Comparison of ENCODE assay signal across 1 fruit fly cellular context in genomic region chr3L:8823730-8824374, dm6.
A peak's percentile ranks its signal among the peaks of the same experiment; 100 is the strongest.
TF ChIP-seq lines count a peak whose summit lies in the region.

No protein-coding gene starts in this region.

TF ChIP-seq in whole organism, embryonic, 481 proteins besides CTCF, POLR2A, EP300 and RAD21 (continued from another document and continues in another):
- TF ChIP-seq otp (GFP tag; IDR thresholded peaks at IDR 0.05; lab: Robert Waterston, UW) (peak; percentile 49; the same call in 1 of the 3 replicates), sima (GFP tag; optimal IDR thresholded peaks at IDR 0.05; lab: Kevin White, UChicago) (no peak), CG15696 (tag; optimal IDR thresholded peaks at IDR 0.05; lab: Kevin White, UChicago) (no peak), tio (GFP tag; optimal IDR thresholded peaks at IDR 0.05; lab: Kevin White, UChicago) (peak; percentile 24), Myb (GFP tag; optimal IDR thresholded peaks at IDR 0.05; lab: Kevin White, UChicago) (no peak), CG10209 (GFP tag; optimal IDR thresholded peaks at IDR 0.05; lab: Kevin White, UChicago) (peak; percentile 56), lilli (GFP tag; optimal IDR thresholded peaks at IDR 0.05; lab: Kevin White, UChicago) (peak; percentile 29), run (tag; optimal IDR thresholded peaks at IDR 0.05; lab: Kevin White, UChicago) (no peak), CG9797 (GFP tag; optimal IDR thresholded peaks at IDR 0.05; lab: Kevin White, UChicago) (no peak), Doc3 (GFP tag; IDR thresholded peaks at IDR 0.05; lab: Robert Waterston, UW; ENCODE audit: partially characterized antibody) (no peak), Aef1 (GFP tag; IDR thresholded peaks at IDR 0.05; lab: Robert Waterston, UW) (0 out of 3 replicates have a peak, but pooled peaks have one; percentile 13), kay (GFP tag; optimal IDR thresholded peaks at IDR 0.05; lab: Kevin White, UChicago) (no peak), CG7745 (tag; optimal IDR thresholded peaks at IDR 0.05; lab: Kevin White, UChicago) (no peak), maf-S (GFP tag; optimal IDR thresholded peaks at IDR 0.05; lab: Kevin White, UChicago) (no peak), danr (GFP tag; IDR thresholded peaks at IDR 0.05; lab: Robert Waterston, UW) (no peak), CG7271 (tag; optimal IDR thresholded peaks at IDR 0.05; lab: Kevin White, UChicago) (no peak), Trl (optimal IDR thresholded peaks at IDR 0.05; lab: Kevin White, UChicago) (no peak), Trl (GFP tag; optimal IDR thresholded peaks at IDR 0.05; lab: Kevin White, UChicago) (no peak), Opbp (GFP tag; IDR thresholded peaks at IDR 0.05; lab: Robert Waterston, UW; ENCODE audit: partially characterized antibody) (no peak), CG2120 (GFP tag; optimal IDR thresholded peaks at IDR 0.05; lab: Kevin White, UChicago) (peak; percentile 35), Fer2 (tag; optimal IDR thresholded peaks at IDR 0.05; lab: Kevin White, UChicago) (no peak), CG7556 (GFP tag; optimal IDR thresholded peaks at IDR 0.05; lab: Kevin White, UChicago) (peak; percentile 45), H15 (GFP tag; IDR thresholded peaks at IDR 0.05; lab: Robert Waterston, UW) (peak; percentile 35; the same call in 1 of the 3 replicates), E2f2 (GFP tag; IDR thresholded peaks at IDR 0.05; lab: Robert Waterston, UW) (no peak), bowl (GFP tag; IDR thresholded peaks at IDR 0.05; lab: Robert Waterston, UW) (no peak), jumu (GFP tag; optimal IDR thresholded peaks at IDR 0.05; lab: Kevin White, UChicago) (peak; percentile 7), CG9215 (GFP tag; IDR thresholded peaks at IDR 0.05; lab: Robert Waterston, UW) (0 out of 2 replicates have a peak, but pooled peaks have one; percentile 31), Optix (GFP tag; IDR thresholded peaks at IDR 0.05; lab: Robert Waterston, UW) (no peak), gfzf (GFP tag; optimal IDR thresholded peaks at IDR 0.05; lab: Kevin White, UChicago) (no peak), CG16863 (GFP tag; optimal IDR thresholded peaks at IDR 0.05; lab: Kevin White, UChicago) (no peak), knrl (GFP tag; IDR thresholded peaks at IDR 0.05; lab: Robert Waterston, UW; ENCODE audit: partially characterized antibody) (0 out of 3 replicates have a peak, but pooled peaks have one; percentile 15), YL-1 (GFP tag; optimal IDR thresholded peaks at IDR 0.05; lab: Kevin White, UChicago) (no peak), CG4707 (GFP tag; optimal IDR thresholded peaks at IDR 0.05; lab: Kevin White, UChicago) (peak; percentile 8), CG14710 (tag; optimal IDR thresholded peaks at IDR 0.05; lab: Kevin White, UChicago) (peak; percentile 52), kah (GFP tag; optimal IDR thresholded peaks at IDR 0.05; lab: Kevin White, UChicago) (no peak), yki (optimal IDR thresholded peaks at IDR 0.05; lab: Kevin White, UChicago) (no peak), CG18011 (GFP tag; optimal IDR thresholded peaks at IDR 0.05; lab: Kevin White, UChicago) (no peak), Eip74EF (GFP tag; optimal IDR thresholded peaks at IDR 0.05; lab: Kevin White, UChicago) (no peak), Ets97D (GFP tag; optimal IDR thresholded peaks at IDR 0.05; lab: Kevin White, UChicago) (no peak), Mrtf (GFP tag; IDR thresholded peaks at IDR 0.05; lab: Robert Waterston, UW) (peak; percentile 4; the same call in 1 of the 3 replicates), NC2β (GFP tag; optimal IDR thresholded peaks at IDR 0.05; lab: Kevin White, UChicago) (peak; percentile 13), CG12769 (tag; optimal IDR thresholded peaks at IDR 0.05; lab: Kevin White, UChicago) (no peak), CG30403 (GFP tag; optimal IDR thresholded peaks at IDR 0.05; lab: Kevin White, UChicago) (peak; percentile 31), CG11093 (GFP tag; IDR thresholded peaks at IDR 0.05; lab: Robert Waterston, UW) (peak; percentile 64; the same call in 2 of the 3 replicates), Hsf (GFP tag; optimal IDR thresholded peaks at IDR 0.05; lab: Kevin White, UChicago) (peak; percentile 41), CG18476 (GFP tag; optimal IDR thresholded peaks at IDR 0.05; lab: Kevin White, UChicago) (peak; percentile 0), CG12942 (GFP tag; optimal IDR thresholded peaks at IDR 0.05; lab: Kevin White, UChicago) (no peak), ind (GFP tag; optimal IDR thresholded peaks at IDR 0.05; lab: Kevin White, UChicago) (peak; percentile 33), Camta (GFP tag; optimal IDR thresholded peaks at IDR 0.05; lab: Kevin White, UChicago) (no peak), CG14860 (GFP tag; IDR thresholded peaks at IDR 0.05; lab: Robert Waterston, UW; ENCODE audit: partially characterized antibody) (no peak), NK7.1 (GFP tag; optimal IDR thresholded peaks at IDR 0.05; lab: Kevin White, UChicago) (no peak), CG12104 (GFP tag; optimal IDR thresholded peaks at IDR 0.05; lab: Kevin White, UChicago) (no peak), CG12236 (GFP tag; optimal IDR thresholded peaks at IDR 0.05; lab: Kevin White, UChicago) (no peak), kni (GFP tag; optimal IDR thresholded peaks at IDR 0.05; lab: Kevin White, UChicago) (no peak), CG13287 (GFP tag; IDR thresholded peaks at IDR 0.05; lab: Robert Waterston, UW; ENCODE audit: partially characterized antibody) (no peak), CG2199 (GFP tag; IDR thresholded peaks at IDR 0.05; lab: Robert Waterston, UW) (no peak), HLHmδ (GFP tag; optimal IDR thresholded peaks at IDR 0.05; lab: Kevin White, UChicago) (no peak), lab (GFP tag; optimal IDR thresholded peaks at IDR 0.05; lab: Kevin White, UChicago) (peak; percentile 55), caup (GFP tag; optimal IDR thresholded peaks at IDR 0.05; lab: Kevin White, UChicago; ENCODE audit: severe bottlenecking) (peak; percentile 26), CG15479 (GFP tag; optimal IDR thresholded peaks at IDR 0.05; lab: Kevin White, UChicago) (no peak), klu (GFP tag; IDR thresholded peaks at IDR 0.05; lab: Robert Waterston, UW) (no peak), CG12391 (tag; optimal IDR thresholded peaks at IDR 0.05; lab: Kevin White, UChicago) (peak; percentile 57), Rx (GFP tag; IDR thresholded peaks at IDR 0.05; lab: Robert Waterston, UW) (no peak), CG12744 (GFP tag; optimal IDR thresholded peaks at IDR 0.05; lab: Kevin White, UChicago) (no peak), CG6175 (GFP tag; IDR thresholded peaks at IDR 0.05; lab: Robert Waterston, UW) (no peak), cad (GFP tag; optimal IDR thresholded peaks at IDR 0.05; lab: Kevin White, UChicago) (no peak), CG1529 (GFP tag; optimal IDR thresholded peaks at IDR 0.05; lab: Kevin White, UChicago) (peak; percentile 33), CG8924 (tag; optimal IDR thresholded peaks at IDR 0.05; lab: Kevin White, UChicago) (peak; percentile 43), CG7963 (GFP tag; IDR thresholded peaks at IDR 0.05; lab: Robert Waterston, UW; ENCODE audit: partially characterized antibody) (no peak), Abd-B (GFP tag; optimal IDR thresholded peaks at IDR 0.05; lab: Kevin White, UChicago) (no peak), az2 (GFP tag; optimal IDR thresholded peaks at IDR 0.05; lab: Kevin White, UChicago) (peak; percentile 32), org-1 (GFP tag; optimal IDR thresholded peaks at IDR 0.05; lab: Kevin White, UChicago) (no peak), BEAF-32 (GFP tag; optimal IDR thresholded peaks at IDR 0.05; lab: Kevin White, UChicago) (no peak), CG4730 (GFP tag; IDR thresholded peaks at IDR 0.05; lab: Robert Waterston, UW) (0 out of 2 replicates have a peak, but pooled peaks have one; percentile 20), CG14050 (GFP tag; IDR thresholded peaks at IDR 0.05; lab: Robert Waterston, UW) (no peak), Poxn (GFP tag; IDR thresholded peaks at IDR 0.05; lab: Robert Waterston, UW) (no peak), CG1024 (GFP tag; IDR thresholded peaks at IDR 0.05; lab: Robert Waterston, UW) (0 out of 2 replicates have a peak, but pooled peaks have one; percentile 18), CG3163 (GFP tag; optimal IDR thresholded peaks at IDR 0.05; lab: Kevin White, UChicago) (no peak), gsb (GFP tag; IDR thresholded peaks at IDR 0.05; lab: Robert Waterston, UW) (no peak), CG11504 (tag; optimal IDR thresholded peaks at IDR 0.05; lab: Kevin White, UChicago) (peak; percentile 68), lmd (GFP tag; IDR thresholded peaks at IDR 0.05; lab: Robert Waterston, UW) (peak; percentile 26; the same call in 1 of the 2 replicates), Hr78 (GFP tag; optimal IDR thresholded peaks at IDR 0.05; lab: Kevin White, UChicago) (no peak), sim (GFP tag; IDR thresholded peaks at IDR 0.05; lab: Robert Waterston, UW) (peak; percentile 47; the same call in 1 of the 2 replicates), CG5245 (GFP tag; optimal IDR thresholded peaks at IDR 0.05; lab: Kevin White, UChicago) (peak; percentile 20), CG34224 (GFP tag; IDR thresholded peaks at IDR 0.05; lab: Robert Waterston, UW; ENCODE audit: partially characterized antibody) (no peak), NC2α (GFP tag; optimal IDR thresholded peaks at IDR 0.05; lab: Kevin White, UChicago) (no peak), cg (GFP tag; optimal IDR thresholded peaks at IDR 0.05; lab: Kevin White, UChicago) (no peak), Sry-β (GFP tag; optimal IDR thresholded peaks at IDR 0.05; lab: Kevin White, UChicago) (no peak), sens (GFP tag; lab: Kevin White, UChicago) (peak; percentile 87), Sin3A (optimal IDR thresholded peaks at IDR 0.05; lab: Kevin White, UChicago) (no peak), CG5953 (GFP tag; IDR thresholded peaks at IDR 0.05; lab: Robert Waterston, UW) (0 out of 2 replicates have a peak, but pooled peaks have one; percentile 17), ro (GFP tag; IDR thresholded peaks at IDR 0.05; lab: Robert Waterston, UW) (peak; percentile 35; the same call in 1 of the 2 replicates), CG2875 (GFP tag; optimal IDR thresholded peaks at IDR 0.05; lab: Kevin White, UChicago) (no peak), CG7786 (GFP tag; optimal IDR thresholded peaks at IDR 0.05; lab: Kevin White, UChicago) (peak; percentile 45), gce (GFP tag; IDR thresholded peaks at IDR 0.05; lab: Robert Waterston, UW) (peak; percentile 57; the same call in 1 of the 3 replicates), Ada2b (GFP tag; IDR thresholded peaks at IDR 0.05; lab: Robert Waterston, UW) (peak; percentile 53; the same call in 1 of the 2 replicates), CG11560 (tag; IDR thresholded peaks at IDR 0.05; lab: Robert Waterston, UW) (no peak), CG15011 (GFP tag; optimal IDR thresholded peaks at IDR 0.05; lab: Kevin White, UChicago) (no peak), CG10321 (GFP tag; IDR thresholded peaks at IDR 0.05; lab: Robert Waterston, UW) (no peak), CG10431 (GFP tag; optimal IDR thresholded peaks at IDR 0.05; lab: Kevin White, UChicago) (no peak), CG4854 (GFP tag; optimal IDR thresholded peaks at IDR 0.05; lab: Kevin White, UChicago) (no peak), ssp (GFP tag; IDR thresholded peaks at IDR 0.05; lab: Robert Waterston, UW) (peak; percentile 26; the same call in 1 of the 2 replicates), dati (GFP tag; IDR thresholded peaks at IDR 0.05; lab: Robert Waterston, UW) (no peak), CG17359 (tag; optimal IDR thresholded peaks at IDR 0.05; lab: Kevin White, UChicago) (peak; percentile 54), crp (GFP tag; optimal IDR thresholded peaks at IDR 0.05; lab: Kevin White, UChicago) (no peak), ab (GFP tag; optimal IDR thresholded peaks at IDR 0.05; lab: Kevin White, UChicago) (no peak), so (GFP tag; IDR thresholded peaks at IDR 0.05; lab: Robert Waterston, UW) (peak; percentile 23; the same call in 1 of the 3 replicates), ERR (GFP tag; optimal IDR thresholded peaks at IDR 0.05; lab: Kevin White, UChicago) (peak; percentile 9), CG18262 (tag; optimal IDR thresholded peaks at IDR 0.05; lab: Kevin White, UChicago) (peak; percentile 65), CG17829 (tag; optimal IDR thresholded peaks at IDR 0.05; lab: Kevin White, UChicago) (peak; percentile 48), PHDP (tag; optimal IDR thresholded peaks at IDR 0.05; lab: Kevin White, UChicago) (peak; percentile 51), nmo (GFP tag; optimal IDR thresholded peaks at IDR 0.05; lab: Kevin White, UChicago) (peak; percentile 47), sisA (GFP tag; IDR thresholded peaks at IDR 0.05; lab: Robert Waterston, UW) (peak; percentile 75), CG9609 (GFP tag; optimal IDR thresholded peaks at IDR 0.05; lab: Kevin White, UChicago) (no peak), rib (GFP tag; IDR thresholded peaks at IDR 0.05; lab: Robert Waterston, UW) (no peak), Ptx1 (GFP tag; IDR thresholded peaks at IDR 0.05; lab: Robert Waterston, UW) (peak; percentile 55; the same call in 1 of the 2 replicates), CG8388 (GFP tag; optimal IDR thresholded peaks at IDR 0.05; lab: Kevin White, UChicago) (peak; percentile 42), CG1832 (GFP tag; optimal IDR thresholded peaks at IDR 0.05; lab: Kevin White, UChicago) (no peak), wdn (GFP tag; IDR thresholded peaks at IDR 0.05; lab: Robert Waterston, UW) (no peak), Xbp1 (GFP tag; optimal IDR thresholded peaks at IDR 0.05; lab: Kevin White, UChicago) (peak; percentile 53), sens-2 (GFP tag; IDR thresholded peaks at IDR 0.05; lab: Robert Waterston, UW) (no peak), ara (GFP tag; IDR thresholded peaks at IDR 0.05; lab: Robert Waterston, UW) (peak; percentile 50), CG2129 (GFP tag; IDR thresholded peaks at IDR 0.05; lab: Robert Waterston, UW; ENCODE audit: partially characterized antibody) (no peak), CG10543 (GFP tag; optimal IDR thresholded peaks at IDR 0.05; lab: Kevin White, UChicago) (no peak), CG17361 (GFP tag; IDR thresholded peaks at IDR 0.05; lab: Robert Waterston, UW) (peak; percentile 68; the same call in 2 of the 3 replicates), Stat92E (GFP tag; optimal IDR thresholded peaks at IDR 0.05; lab: Kevin White, UChicago) (no peak), D19A (tag; optimal IDR thresholded peaks at IDR 0.05; lab: Kevin White, UChicago) (no peak), aop (GFP tag; IDR thresholded peaks at IDR 0.05; lab: Robert Waterston, UW) (0 out of 2 replicates have a peak, but pooled peaks have one; percentile 10), her (GFP tag; optimal IDR thresholded peaks at IDR 0.05; lab: Kevin White, UChicago) (no peak), CG17912 (GFP tag; optimal IDR thresholded peaks at IDR 0.05; lab: Kevin White, UChicago) (no peak), Max (GFP tag; optimal IDR thresholded peaks at IDR 0.05; lab: Kevin White, UChicago) (no peak), CG8089 (GFP tag; optimal IDR thresholded peaks at IDR 0.05; lab: Kevin White, UChicago) (peak; percentile 27)
